Fruit fly (Drosophila melanogaster) whole organism, prepupa: ENCODE results near the gene CG32413.

Experiments used
- Blimp-1 ChIP-seq: fragments of 200-800 bp; sonication (Bioruptor generic); optimal IDR thresholded peaks from 3 replicates; lab custom pipeline; 2017; ENCODE audit warnings: missing biosample characterization, missing genetic modification characterization, mild to moderate bottlenecking, moderate library complexity, missing genetic modification reagents
- CG10631 ChIP-seq: fragments of 200-800 bp; sonication (Bioruptor generic); optimal IDR thresholded peaks from 2 replicates; lab custom pipeline; 2016; ENCODE audit warnings: missing biosample characterization, missing genetic modification characterization
- CG10669 ChIP-seq: fragments of 200-800 bp; sonication (Bioruptor generic); optimal IDR thresholded peaks from 3 replicates; lab custom pipeline; 2018; ENCODE audit warnings: missing biosample characterization, mild to moderate bottlenecking, missing genetic modification characterization, moderate library complexity
- CG11294 ChIP-seq: fragments of 200-800 bp; sonication (Bioruptor generic); IDR thresholded peaks from 2 replicates; pipeline ENCODE4 v1.3.6; 2022; ENCODE audit warnings: missing biosample characterization, missing genetic modification characterization
- CG11762 ChIP-seq: fragments of 200-800 bp; sonication (Bioruptor generic); optimal IDR thresholded peaks from 3 replicates; lab custom pipeline; 2016; ENCODE audit warnings: missing biosample characterization, missing genetic modification characterization; ENCODE audit not compliant: insufficient read depth
- CG11902 ChIP-seq: fragments of 200-800 bp; sonication (Bioruptor generic); optimal IDR thresholded peaks from 3 replicates; lab custom pipeline; 2016; ENCODE audit warnings: missing biosample characterization, missing genetic modification characterization
- CG1621 ChIP-seq: fragments of 200-800 bp; sonication (Bioruptor generic); optimal IDR thresholded peaks from 3 replicates; lab custom pipeline; 2018; ENCODE audit warnings: missing biosample characterization, mild to moderate bottlenecking, missing genetic modification characterization
- CG16779 ChIP-seq: fragments of 200-800 bp; sonication (Bioruptor generic); optimal IDR thresholded peaks from 3 replicates; lab custom pipeline; 2017; ENCODE audit warnings: missing biosample characterization, mild to moderate bottlenecking, missing genetic modification characterization
- CG3032 ChIP-seq: fragments of 200-800 bp; optimal IDR thresholded peaks from 2 replicates; lab custom pipeline; 2019; ENCODE audit warnings: missing biosample characterization, mild to moderate bottlenecking, missing genetic modification characterization, moderate library complexity
- CG31627 ChIP-seq: fragments of 200-800 bp; sonication (Bioruptor generic); optimal IDR thresholded peaks from 3 replicates; lab custom pipeline; 2016; ENCODE audit warnings: missing biosample characterization, missing genetic modification characterization
- CG32006 ChIP-seq: fragments of 200-800 bp; sonication (Bioruptor generic); optimal IDR thresholded peaks from 3 replicates; lab custom pipeline; 2017; ENCODE audit warnings: missing biosample characterization, mild to moderate bottlenecking, missing genetic modification characterization
- CG3919 ChIP-seq: fragments of 200-800 bp; sonication (Bioruptor generic); optimal IDR thresholded peaks from 3 replicates; lab custom pipeline; 2016; ENCODE audit warnings: missing biosample characterization, missing genetic modification characterization
- CG4318 ChIP-seq: fragments of 200-800 bp; sonication (Bioruptor generic); optimal IDR thresholded peaks from 3 replicates; lab custom pipeline; 2017; ENCODE audit warnings: missing biosample characterization, mild to moderate bottlenecking, missing genetic modification characterization
- CG6276 ChIP-seq: fragments of 200-800 bp; sonication (Bioruptor generic); optimal IDR thresholded peaks from 2 replicates; lab custom pipeline; 2017; ENCODE audit warnings: missing biosample characterization, mild to moderate bottlenecking, missing genetic modification characterization
- CG6792 ChIP-seq: fragments of 200-800 bp; sonication (Bioruptor generic); optimal IDR thresholded peaks from 3 replicates; lab custom pipeline; 2016; ENCODE audit warnings: missing biosample characterization, missing genetic modification characterization
- CG6808 ChIP-seq: fragments of 200-800 bp; sonication (Bioruptor generic); optimal IDR thresholded peaks from 3 replicates; lab custom pipeline; 2017; ENCODE audit warnings: missing biosample characterization, missing genetic modification characterization, mild to moderate bottlenecking, moderate library complexity, missing genetic modification reagents
- CG6854 ChIP-seq: fragments of 200-800 bp; sonication (Bioruptor generic); optimal IDR thresholded peaks from 2 replicates; lab custom pipeline; 2017; ENCODE audit warnings: missing biosample characterization, mild to moderate bottlenecking, missing genetic modification characterization
- CG7368 ChIP-seq: fragments of 200-800 bp; sonication (Bioruptor generic); optimal IDR thresholded peaks from 3 replicates; lab custom pipeline; 2016; ENCODE audit warnings: missing biosample characterization, missing genetic modification characterization
- CG8319 ChIP-seq: fragments of 200-800 bp; sonication (Bioruptor generic); optimal IDR thresholded peaks from 3 replicates; lab custom pipeline; 2016; ENCODE audit warnings: missing biosample characterization, missing genetic modification characterization
- CG8632 ChIP-seq: fragments of 200-800 bp; sonication (Bioruptor generic); optimal IDR thresholded peaks from 3 replicates; lab custom pipeline; 2016; ENCODE audit warnings: missing biosample characterization, missing genetic modification characterization
- CG9139 ChIP-seq: fragments of 200-800 bp; sonication (Bioruptor generic); optimal IDR thresholded peaks from 3 replicates; lab custom pipeline; 2017; ENCODE audit warnings: missing biosample characterization, mild to moderate bottlenecking, missing genetic modification characterization
- Eip75B ChIP-seq: fragments of 200-800 bp; sonication (Bioruptor generic); optimal IDR thresholded peaks from 3 replicates; lab custom pipeline; 2016; ENCODE audit warnings: missing biosample characterization, missing genetic modification characterization
- Eip78C ChIP-seq: fragments of 200-800 bp; sonication (Bioruptor generic); peaks from one replicate; lab custom pipeline; 2016; ENCODE audit warnings: missing biosample characterization, missing genetic modification characterization
- Eip93F ChIP-seq: fragments of 200-800 bp; sonication (Bioruptor generic); optimal IDR thresholded peaks from 2 replicates; lab custom pipeline; 2016; ENCODE audit warnings: missing biosample characterization, mild to moderate bottlenecking, missing genetic modification characterization
- Ets96B ChIP-seq: fragments of 200-800 bp; optimal IDR thresholded peaks from 2 replicates; lab custom pipeline; 2019; ENCODE audit warnings: missing biosample characterization, mild to moderate bottlenecking, missing genetic modification characterization, moderate library complexity
- Hr38 ChIP-seq: sonication (Bioruptor generic); optimal IDR thresholded peaks from 2 replicates; lab custom pipeline; 2016; ENCODE audit warnings: missing biosample characterization, missing genetic modification characterization
- Hr4 ChIP-seq: fragments of 200-800 bp; sonication (Bioruptor generic); optimal IDR thresholded peaks from 3 replicates; lab custom pipeline; 2016; ENCODE audit warnings: missing biosample characterization, missing genetic modification characterization
- Met ChIP-seq: fragments of 200-800 bp; sonication (Bioruptor generic); optimal IDR thresholded peaks from 3 replicates; lab custom pipeline; 2016; ENCODE audit warnings: missing biosample characterization, missing genetic modification characterization
- OdsH ChIP-seq: fragments of 200-800 bp; sonication (Bioruptor generic); optimal IDR thresholded peaks from 3 replicates; lab custom pipeline; 2016; ENCODE audit warnings: missing biosample characterization, missing genetic modification characterization
- Smox ChIP-seq: fragments of 200-800 bp; sonication (Bioruptor generic); optimal IDR thresholded peaks from 3 replicates; lab custom pipeline; 2016; ENCODE audit warnings: missing biosample characterization, missing genetic modification characterization
- Sox102F ChIP-seq: fragments of 200-800 bp; sonication (Bioruptor generic); optimal IDR thresholded peaks from 2 replicates; lab custom pipeline; 2016; ENCODE audit warnings: missing biosample characterization, mild to moderate bottlenecking, missing genetic modification characterization
- Sox14 ChIP-seq: fragments of 200-800 bp; sonication (Bioruptor generic); optimal IDR thresholded peaks from 3 replicates; lab custom pipeline; 2016; ENCODE audit warnings: missing biosample characterization, missing genetic modification characterization
- Sox15 ChIP-seq: fragments of 200-800 bp; sonication (Bioruptor generic); optimal IDR thresholded peaks from 3 replicates; lab custom pipeline; 2016; ENCODE audit warnings: missing biosample characterization, missing genetic modification characterization
- achi ChIP-seq: fragments of 200-800 bp; sonication (Bioruptor generic); optimal IDR thresholded peaks from 3 replicates; lab custom pipeline; 2016; ENCODE audit warnings: missing biosample characterization, missing genetic modification characterization
- acj6 ChIP-seq: fragments of 200-800 bp; sonication (Bioruptor generic); optimal IDR thresholded peaks from 3 replicates; lab custom pipeline; 2016; ENCODE audit warnings: missing biosample characterization, missing genetic modification characterization
- dac ChIP-seq: fragments of 200-800 bp; sonication (Bioruptor generic); optimal IDR thresholded peaks from 2 replicates; lab custom pipeline; 2017; ENCODE audit warnings: missing biosample characterization, mild to moderate bottlenecking, missing genetic modification characterization
- eg ChIP-seq: fragments of 200-800 bp; sonication (Bioruptor generic); IDR thresholded peaks from 3 replicates; pipeline ENCODE4 v1.3.6; 2022; ENCODE audit warnings: missing biosample characterization, missing genetic modification characterization
- esn ChIP-seq: fragments of 200-800 bp; sonication (Bioruptor generic); optimal IDR thresholded peaks from 2 replicates; lab custom pipeline; 2016; ENCODE audit warnings: missing biosample characterization, mild to moderate bottlenecking, missing genetic modification characterization, moderate library complexity
- fd59A ChIP-seq: fragments of 200-800 bp; sonication (Bioruptor generic); optimal IDR thresholded peaks from 2 replicates; lab custom pipeline; 2017; ENCODE audit warnings: missing biosample characterization, mild to moderate bottlenecking, missing genetic modification characterization, missing genetic modification reagents
- fd85E ChIP-seq: fragments of 200-800 bp; sonication (Bioruptor generic); optimal IDR thresholded peaks from 3 replicates; lab custom pipeline; 2016; ENCODE audit warnings: missing biosample characterization, missing genetic modification characterization
- fkh ChIP-seq: fragments of 200-800 bp; sonication (Bioruptor generic); optimal IDR thresholded peaks from 3 replicates; lab custom pipeline; 2017; ENCODE audit warnings: missing biosample characterization, mild to moderate bottlenecking, missing genetic modification characterization, moderate library complexity
- lz ChIP-seq: fragments of 200-800 bp; sonication (Bioruptor generic); optimal IDR thresholded peaks from 3 replicates; lab custom pipeline; 2016; ENCODE audit warnings: missing biosample characterization, missing genetic modification characterization
- pdm3 ChIP-seq: fragments of 200-800 bp; sonication (Bioruptor generic); optimal IDR thresholded peaks from 3 replicates; lab custom pipeline; 2016; ENCODE audit warnings: missing biosample characterization, missing genetic modification characterization
- salr ChIP-seq, 2 experiments: fragments of 200-800 bp; sonication (Bioruptor generic); optimal IDR thresholded peaks; 3 replicates each; lab custom pipeline; 2016 to 2018; ENCODE audit warnings: missing biosample characterization in 2 of 2, missing genetic modification characterization in 2 of 2, mild to moderate bottlenecking in 1 of 2
- ss ChIP-seq, 2 experiments: fragments of 200-800 bp; sonication (Bioruptor generic); optimal IDR thresholded peaks; 2 replicates in 1 of 2; 3 replicates in 1 of 2; lab custom pipeline; 2017 to 2018; ENCODE audit warnings: mild to moderate bottlenecking in 2 of 2, missing biosample characterization in 2 of 2, missing genetic modification characterization in 2 of 2, moderate library complexity in 1 of 2
- svp ChIP-seq: fragments of 200-800 bp; sonication (Bioruptor generic); peaks from one replicate; lab custom pipeline; 2016; ENCODE audit warnings: missing biosample characterization, missing genetic modification characterization
- topi ChIP-seq: fragments of 200-800 bp; sonication (Bioruptor generic); optimal IDR thresholded peaks from 3 replicates; lab custom pipeline; 2016; ENCODE audit warnings: missing biosample characterization, missing genetic modification characterization
- vri ChIP-seq: fragments of 200-800 bp; sonication (Bioruptor generic); optimal IDR thresholded peaks from 3 replicates; lab custom pipeline; 2016; ENCODE audit warnings: missing biosample characterization, mild to moderate bottlenecking, missing genetic modification characterization

CG32413 gene

dm6 chr3L:5941508-5941907, 37.7 kb upstream of the CG32413 start (continued):
- TF ChIP-seq lz (GFP tag; lab: Kevin White, UChicago) (no peak), CG10631 (GFP tag; lab: Kevin White, UChicago) (peak; percentile 32), acj6 (GFP tag; lab: Kevin White, UChicago) (peak; percentile 13), eg (GFP tag; lab: Robert Waterston, UW) (peak; percentile 36; the same call in 2 of the 3 replicates), achi (GFP tag; lab: Kevin White, UChicago) (peak; percentile 50), esn (GFP tag; lab: Kevin White, UChicago) (peak; percentile 50), CG32006 (peak; percentile 57), CG1621 (tag; lab: Kevin White, UChicago) (peak; percentile 26), Met (GFP tag; lab: Kevin White, UChicago) (peak; percentile 19), fd85E (GFP tag; lab: Kevin White, UChicago) (no peak), vri (GFP tag; lab: Kevin White, UChicago) (no peak), ss (GFP tag; optimal IDR thresholded peaks at IDR 0.05; lab: Kevin White, UChicago) (peak; percentile 43 to 50), Sox14 (GFP tag; lab: Kevin White, UChicago) (no peak), CG3919 (no peak), svp (peak; percentile 68), fd59A (peak; percentile 29), CG6792 (GFP tag; lab: Kevin White, UChicago) (no peak), CG4318 (no peak), Hr38 (GFP tag; lab: Kevin White, UChicago) (no peak), CG9139 (GFP tag; lab: Kevin White, UChicago) (no peak), Smox (GFP tag; lab: Kevin White, UChicago) (no peak), CG16779 (tag; lab: Kevin White, UChicago) (no peak), Sox15 (no peak), CG6854 (GFP tag; lab: Kevin White, UChicago) (no peak), Blimp-1 (GFP tag; lab: Kevin White, UChicago) (no peak), CG31627 (no peak), dac (peak; percentile 25), Eip78C (GFP tag; lab: Kevin White, UChicago) (peak; percentile 82), Eip93F (GFP tag; lab: Kevin White, UChicago) (no peak), CG10669 (GFP tag; lab: Kevin White, UChicago) (peak; percentile 41), Hr4 (GFP tag; lab: Kevin White, UChicago) (no peak)

- TF ChIP-seq Hr4 (GFP tag; lab: Kevin White, UChicago), result peak; percentile 22
- no peak for TF ChIP-seq CG10669 (GFP tag; lab: Kevin White, UChicago)
- no peak for TF ChIP-seq dac
- TF ChIP-seq OdsH, result peak; percentile 31
- peak; percentile 12 for TF ChIP-seq Sox102F (GFP tag; lab: Kevin White, UChicago)
- TF ChIP-seq CG9139 (GFP tag; lab: Kevin White, UChicago), result no peak
- no peak for TF ChIP-seq fkh
- TF ChIP-seq Met (GFP tag; lab: Kevin White, UChicago), result peak; percentile 6
- peak; percentile 44 for TF ChIP-seq Sox14 (GFP tag; lab: Kevin White, UChicago)
- TF ChIP-seq CG11762 (GFP tag; lab: Kevin White, UChicago), result peak; percentile 47
- no peak for TF ChIP-seq CG8319 (GFP tag; lab: Kevin White, UChicago)
- TF ChIP-seq CG6854 (GFP tag; lab: Kevin White, UChicago), result no peak
- TF ChIP-seq CG3032, result peak; percentile 6
- no peak for TF ChIP-seq Eip93F (GFP tag; lab: Kevin White, UChicago)
- TF ChIP-seq Smox (GFP tag; lab: Kevin White, UChicago), result no peak
- TF ChIP-seq salr (GFP tag; optimal IDR thresholded peaks at IDR 0.05; lab: Kevin White, UChicago), result no peak
- no peak for TF ChIP-seq fd59A
- no peak for TF ChIP-seq Sox15
- TF ChIP-seq topi, result no peak
- no peak for TF ChIP-seq CG6808 (GFP tag; lab: Kevin White, UChicago)
- peak; percentile 56; the same call in 2 of the 3 replicates for TF ChIP-seq eg (GFP tag; lab: Robert Waterston, UW)
- peak; percentile 17; the same call in 1 of the 2 replicates for TF ChIP-seq CG11294 (GFP tag; lab: Robert Waterston, UW)
- TF ChIP-seq CG6276 (GFP tag; lab: Kevin White, UChicago), result no peak
- TF ChIP-seq Eip75B (GFP tag; lab: Kevin White, UChicago), result no peak
- TF ChIP-seq Eip78C (GFP tag; lab: Kevin White, UChicago), result peak; percentile 75
- peak; percentile 73 for TF ChIP-seq CG10631 (GFP tag; lab: Kevin White, UChicago)
- peak; percentile 65 for TF ChIP-seq esn (GFP tag; lab: Kevin White, UChicago)
- peak; percentile 51 for TF ChIP-seq CG3919
- no peak for TF ChIP-seq CG1621 (tag; lab: Kevin White, UChicago)
- no peak for TF ChIP-seq CG8632 (GFP tag; lab: Kevin White, UChicago)
- TF ChIP-seq acj6 (GFP tag; lab: Kevin White, UChicago), result peak; percentile 34
- no peak for TF ChIP-seq CG11902
- TF ChIP-seq pdm3 (GFP tag; lab: Kevin White, UChicago), result peak; percentile 27
- no peak for TF ChIP-seq Ets96B (tag; lab: Kevin White, UChicago)
- TF ChIP-seq CG7368 (GFP tag; lab: Kevin White, UChicago), result no peak
Measured at dm6 chr3L:5941086-5941485, 37.2 kb upstream of the CG32413 start.
